Worm (Caenorhabditis elegans) whole organism, L4 larva: ENCODE data around the gene C44B11.6.

ENCODE experiments used
- R02D3.7 ChIP-seq: fragments of 150-350 bp; sonication (generic microtip); optimal IDR thresholded peaks from 3 replicates; lab custom pipeline; 2014; ENCODE audit warnings: missing biosample characterization, missing genetic modification characterization
- aly-2 ChIP-seq: sonication (generic microtip); optimal IDR thresholded peaks from 2 replicates; lab custom pipeline; 2018; ENCODE audit warnings: missing biosample characterization, missing genetic modification characterization
- lin-39 ChIP-seq: fragments of 150-350 bp; optimal IDR thresholded peaks from 2 replicates; lab custom pipeline; 2014; ENCODE audit warnings: missing biosample characterization, missing genetic modification reagents, missing genetic modification characterization
- mdl-1 ChIP-seq, 2 experiments: fragments of 150-350 bp in 1 of 2; sonication (generic microtip) in 1 of 2; optimal IDR thresholded peaks; 2 replicates each; lab custom pipeline; 2014 to 2017; ENCODE audit warnings: missing biosample characterization in 2 of 2, missing genetic modification characterization in 2 of 2
- nhr-10 ChIP-seq: fragments of 150-350 bp; optimal IDR thresholded peaks from 2 replicates; lab custom pipeline; 2014; ENCODE audit warnings: missing biosample characterization, missing genetic modification characterization
- nhr-25 ChIP-seq: sonication (generic microtip); optimal IDR thresholded peaks from 2 replicates; lab custom pipeline; 2017; ENCODE audit warnings: missing genetic modification characterization, mild to moderate bottlenecking, missing compliant biosample characterization, antibody characterized with exemption, moderate library complexity, borderline replicate concordance; ENCODE audit not compliant: insufficient read depth
- nhr-77 ChIP-seq: fragments of 150-350 bp; optimal IDR thresholded peaks from 2 replicates; lab custom pipeline; 2014; ENCODE audit warnings: missing biosample characterization, missing genetic modification characterization
- pqm-1 ChIP-seq: sonication (generic microtip); optimal IDR thresholded peaks from 2 replicates; lab custom pipeline; 2017; ENCODE audit warnings: missing biosample characterization, missing genetic modification characterization
- snpc-4 ChIP-seq: fragments of 150-350 bp; optimal IDR thresholded peaks from 2 replicates; lab custom pipeline; 2014; ENCODE audit warnings: missing biosample characterization, missing genetic modification characterization
- unc-39 ChIP-seq: sonication (generic microtip); optimal IDR thresholded peaks from 2 replicates; lab custom pipeline; 2017; ENCODE audit warnings: missing biosample characterization, missing genetic modification characterization
- unc-62 ChIP-seq, 3 experiments: fragments of 150-350 bp in 1 of 3; sonication (generic microtip); optimal IDR thresholded peaks in 2 of 3; peaks in 1 of 3; 1 replicate in 1 of 3; 2 replicates in 2 of 3; lab custom pipeline; 2014 to 2017; ENCODE audit warnings: missing biosample characterization in 3 of 3, missing genetic modification characterization in 3 of 3, missing genetic modification reagents in 3 of 3, missing genotype in 1 of 3
- zag-1 ChIP-seq: fragments of 150-350 bp; optimal IDR thresholded peaks from 2 replicates; lab custom pipeline; 2014; ENCODE audit warnings: missing biosample characterization, missing genetic modification characterization

DNA sequence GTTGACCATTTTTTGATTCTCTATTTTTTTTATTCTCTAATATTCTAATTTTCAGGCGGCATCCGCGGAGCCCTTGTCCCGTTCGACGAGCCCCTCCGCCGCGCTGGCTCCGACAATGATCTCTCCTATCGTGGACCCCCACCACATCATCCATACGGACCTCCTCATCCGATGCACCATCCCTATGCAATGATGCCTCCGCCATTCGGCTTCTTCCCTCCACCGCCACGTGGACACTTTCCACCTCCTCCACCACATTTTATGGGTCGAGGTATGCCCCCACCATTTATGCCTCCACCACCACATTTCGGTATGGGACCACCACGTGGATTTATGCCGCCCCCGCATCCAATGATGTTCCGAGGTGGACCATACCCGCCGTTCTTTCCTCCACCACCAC is 16.3 kb downstream of the C44B11.6 start:
- no peak for TF ChIP-seq unc-62 (GFP tag; optimal IDR thresholded peaks at IDR 0.05 in 1 of 2; lab: Kevin White, UChicago)
- no peak for TF ChIP-seq unc-62 (tag; optimal IDR thresholded peaks at IDR 0.05; lab: Kevin White, UChicago)
- no peak for TF ChIP-seq pqm-1 (tag; lab: Kevin White, UChicago)
- no peak for TF ChIP-seq nhr-10
- TF ChIP-seq lin-39 (tag; lab: Kevin White, UChicago) = no peak
- no peak for TF ChIP-seq snpc-4 (tag; lab: Kevin White, UChicago)
- no peak for TF ChIP-seq aly-2 (tag; lab: Kevin White, UChicago)
- TF ChIP-seq zag-1 = no peak
- TF ChIP-seq mdl-1 (tag; optimal IDR thresholded peaks at IDR 0.05; lab: Kevin White, UChicago) = no peak
- TF ChIP-seq nhr-25 (tag; lab: Kevin White, UChicago) = no peak
- TF ChIP-seq R02D3.7 (tag; lab: Kevin White, UChicago) = no peak
- no peak for TF ChIP-seq unc-39
- TF ChIP-seq nhr-77 = no peak
